Worm (Caenorhabditis elegans): Measurements from ENCODE around the gene sdz-8.

sdz-8 gene

ce11 chrV:11496283-11496682 lies 19.7 kb downstream of the sdz-8 start, which contains the start of gene htrl-1:
Gene htrl-1 (minus strand): TSS chrV:11496383.
- TF ChIP-seq nhr-76 (tag; optimal IDR thresholded peaks at IDR 0.05) (no peak), fkh-4 (tag; optimal IDR thresholded peaks at IDR 0.05; ENCODE audit: borderline replicate concordance) (no peak), sup-37 (GFP tag; optimal IDR thresholded peaks at IDR 0.05) (no peak), ztf-11 (tag; optimal IDR thresholded peaks at IDR 0.05) (no peak), mab-9 (GFP tag; IDR thresholded peaks at IDR 0.05) (no peak), hlh-17 (GFP tag; optimal IDR thresholded peaks at IDR 0.05; ENCODE audit: borderline replicate concordance) (no peak), lin-35 (GFP tag; optimal IDR thresholded peaks at IDR 0.05) (no peak), mdl-1 (tag; optimal IDR thresholded peaks at IDR 0.05) (no peak), nhr-71 (tag; optimal IDR thresholded peaks at IDR 0.05) (no peak), grh-1 (GFP tag; IDR thresholded peaks at IDR 0.05) (no peak), pax-3 (tag; optimal IDR thresholded peaks at IDR 0.05) (no peak), egl-13 (tag; optimal IDR thresholded peaks at IDR 0.05) (no peak), ceh-8 (GFP tag; optimal IDR thresholded peaks at IDR 0.05) (no peak), nhr-90 (tag; optimal IDR thresholded peaks at IDR 0.05; ENCODE audit: poor library complexity) (no peak), alr-1 (tag; optimal IDR thresholded peaks at IDR 0.05; ENCODE audit: borderline replicate concordance) (no peak), lir-3 (tag; optimal IDR thresholded peaks at IDR 0.05; ENCODE audit: poor library complexity) (no peak)

ce11 chrV:11492456-11492855 lies 23.5 kb downstream of the sdz-8 start, which contains the start of gene T11F9.21:
Gene T11F9.21 (plus strand): TSS chrV:11492756.
- no peak for TF ChIP-seq ztf-4 (tag; optimal IDR thresholded peaks at IDR 0.05)
- no peak for TF ChIP-seq C04F5.9 (tag; optimal IDR thresholded peaks at IDR 0.05)
- TF ChIP-seq isw-1 (GFP tag; IDR thresholded peaks at IDR 0.05), result no peak
- no peak for TF ChIP-seq nhr-19 (GFP tag; conservative IDR thresholded peaks at IDR 0.05)
- TF ChIP-seq pag-3 (tag; optimal IDR thresholded peaks at IDR 0.05; ENCODE audit: borderline replicate concordance, insufficient read depth), result no peak
- TF ChIP-seq nhr-77 (tag; optimal IDR thresholded peaks at IDR 0.05), result no peak
- TF ChIP-seq lin-39 (tag; optimal IDR thresholded peaks at IDR 0.05), result no peak
- TF ChIP-seq nhr-47 (tag; optimal IDR thresholded peaks at IDR 0.05), result no peak
- no peak for TF ChIP-seq nhr-76 (tag; optimal IDR thresholded peaks at IDR 0.05)
- no peak for TF ChIP-seq xbp-1 (tag; optimal IDR thresholded peaks at IDR 0.05)
- no peak for TF ChIP-seq lin-13 (GFP tag; optimal IDR thresholded peaks at IDR 0.05)
- no peak for TF ChIP-seq hpl-2 (GFP tag; optimal IDR thresholded peaks at IDR 0.05)
- no peak for TF ChIP-seq mdl-1 (tag; optimal IDR thresholded peaks at IDR 0.05)
- no peak for TF ChIP-seq mab-9 (GFP tag; IDR thresholded peaks at IDR 0.05)
- TF ChIP-seq aha-1 (tag; optimal IDR thresholded peaks at IDR 0.05), result no peak
- TF ChIP-seq sptf-1 (tag; optimal IDR thresholded peaks at IDR 0.05), result no peak
- TF ChIP-seq snu-23 (GFP tag; optimal IDR thresholded peaks at IDR 0.05), result no peak

ce11 chrV:11490382-11490781 lies 25.6 kb downstream of the sdz-8 start, which contains the start of gene dhs-19:
Gene dhs-19 (minus strand): TSS chrV:11490482.
- TF ChIP-seq elt-3 (tag; optimal IDR thresholded peaks at IDR 0.05) (no peak), nhr-20 (tag; optimal IDR thresholded peaks at IDR 0.05) (peak; percentile 21), tbx-2 (tag; optimal IDR thresholded peaks at IDR 0.05) (no peak), vab-15 (tag; optimal IDR thresholded peaks at IDR 0.05) (no peak), blmp-1 (tag; optimal IDR thresholded peaks at IDR 0.05) (peak; percentile 18), rnt-1 (tag; optimal IDR thresholded peaks at IDR 0.05) (peak; percentile 20), unc-130 (tag; optimal IDR thresholded peaks at IDR 0.05) (no peak), ceh-90 (tag; optimal IDR thresholded peaks at IDR 0.05) (no peak), skn-1 (tag; optimal IDR thresholded peaks at IDR 0.05) (no peak), pag-3 (tag; optimal IDR thresholded peaks at IDR 0.05; ENCODE audit: borderline replicate concordance, insufficient read depth) (no peak), nhr-11 (tag; optimal IDR thresholded peaks at IDR 0.05) (no peak)

Measured in whole organism, L1 larva.